Worm (Caenorhabditis elegans): Measurements from ENCODE around the gene eol-1.

DNA sequence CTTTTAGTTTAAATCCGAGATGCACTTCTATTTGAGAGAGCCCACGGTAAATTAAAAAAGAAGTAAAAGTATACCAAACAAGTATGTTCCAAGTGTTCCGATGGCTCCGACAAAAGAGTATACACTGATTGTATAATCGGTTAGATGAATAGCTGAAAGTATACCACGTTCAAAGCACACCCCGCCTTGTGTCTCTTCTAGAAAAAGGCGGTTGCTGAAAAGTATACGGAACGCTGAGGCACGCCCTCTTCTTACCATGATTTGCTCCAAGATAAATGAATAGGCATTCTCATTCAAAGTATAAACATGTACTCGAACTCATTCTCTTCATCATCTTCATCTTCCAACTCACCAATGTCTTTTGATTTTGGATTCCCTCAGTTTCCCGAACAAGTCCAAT lies 33.7 kb upstream of the eol-1 start, which contains the start of gene end-3:
- TF ChIP-seq ztf-29 (GFP tag; IDR thresholded peaks at IDR 0.05) (no peak), ref-1 (GFP tag; conservative IDR thresholded peaks at IDR 0.05) (no peak), klf-2 (GFP tag; conservative IDR thresholded peaks at IDR 0.05) (no peak), ztf-23 (GFP tag; IDR thresholded peaks at IDR 0.05) (no peak), med-1 (GFP tag; optimal IDR thresholded peaks at IDR 0.05; ENCODE audit: insufficient read depth) (no peak), T22C8.4 (GFP tag; IDR thresholded peaks at IDR 0.05) (no peak), cog-1 (tag; optimal IDR thresholded peaks at IDR 0.05) (no peak), flt-1 (GFP tag; IDR thresholded peaks at IDR 0.05) (no peak)
